Worm (Caenorhabditis elegans) whole organism, L4 larva: Measurements from ENCODE around the gene ZC239.6.

ENCODE experiments used
- snpc-1.2 ChIP-seq: fragments of 200-800 bp; sonication (Bioruptor generic); IDR thresholded peaks from 2 replicates; pipeline ENCODE4 v1.3.6; 2022; ENCODE audit warnings: missing genetic modification reagents, missing genetic modification characterization, missing compliant biosample characterization
- unc-39 ChIP-seq: sonication (generic microtip); optimal IDR thresholded peaks from 2 replicates; lab custom pipeline; 2017; ENCODE audit warnings: missing biosample characterization, missing genetic modification characterization

DNA sequence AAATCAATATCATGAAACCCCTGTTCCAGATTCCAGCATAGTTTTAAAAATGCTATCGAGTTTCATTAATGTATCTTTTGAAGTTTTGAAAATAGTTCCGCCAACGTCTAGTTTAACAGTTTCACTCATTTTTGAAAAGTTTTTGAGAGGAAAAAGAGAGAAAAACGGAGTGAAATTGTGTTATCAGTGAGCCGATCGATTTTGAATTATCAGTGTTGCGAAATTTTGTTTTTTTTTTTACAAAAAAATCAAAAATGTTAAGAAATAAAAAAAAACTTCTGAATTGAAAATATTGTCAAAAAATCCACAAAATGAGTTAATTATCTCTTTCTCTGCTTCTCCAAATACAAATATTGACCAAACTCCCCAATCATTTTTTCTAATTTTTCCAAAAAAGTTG lies 13.3 kb downstream of the ZC239.6 start, which contains the start of gene ZC239.13:
- TF ChIP-seq unc-39 (tag; lab: Kevin White, UChicago) (no peak), snpc-1.2 (GFP tag; lab: Robert Waterston, UW) (no peak)
